Worm (Caenorhabditis elegans): Measurements from ENCODE around the gene C37C3.11.

DNA sequence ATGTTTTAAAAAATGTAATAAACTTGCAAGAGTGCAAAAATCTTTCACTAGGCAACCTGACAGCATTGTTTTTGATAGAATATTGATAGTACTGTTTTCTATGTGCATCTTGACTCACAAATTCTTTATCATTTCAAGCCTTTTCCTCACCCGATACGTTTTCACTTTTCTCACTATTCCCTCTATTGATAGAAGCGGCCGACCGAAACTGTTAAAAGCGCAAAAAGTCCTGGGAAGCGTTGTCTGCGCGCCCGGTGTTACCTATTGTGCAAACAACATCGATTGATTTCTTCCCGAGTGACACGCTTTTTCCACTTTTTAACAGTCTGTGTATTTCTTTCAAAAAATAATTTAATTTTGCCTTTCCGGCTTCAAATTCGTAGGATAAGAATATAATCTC lies 23.5 kb upstream of the C37C3.11 start:
- no peak for TF ChIP-seq egl-5 (tag; optimal IDR thresholded peaks at IDR 0.05)
- no peak for TF ChIP-seq lin-39 (tag; optimal IDR thresholded peaks at IDR 0.05)
- TF ChIP-seq nhr-25 (tag; optimal IDR thresholded peaks at IDR 0.05): no peak
- no peak for TF ChIP-seq fkh-2 (tag; optimal IDR thresholded peaks at IDR 0.05)
- no peak for TF ChIP-seq jun-1 (tag; optimal IDR thresholded peaks at IDR 0.05)
- no peak for TF ChIP-seq daf-12 (tag; optimal IDR thresholded peaks at IDR 0.05)
